Worm (Caenorhabditis elegans) whole organism, early embryonic: ENCODE results near the gene ppt-1.

ENCODE experiments used
- B0310.2 ChIP-seq: sonication (generic microtip); optimal IDR thresholded peaks from 2 replicates; lab custom pipeline; 2016; ENCODE audit warnings: mild to moderate bottlenecking, missing genetic modification characterization, missing compliant biosample characterization
- F13C5.2 ChIP-seq: sonication (generic microtip); optimal IDR thresholded peaks from 2 replicates; lab custom pipeline; 2017; ENCODE audit warnings: mild to moderate bottlenecking, missing genetic modification characterization, inconsistent platforms, missing compliant biosample characterization
- aly-1 ChIP-seq: sonication (generic microtip); optimal IDR thresholded peaks from 2 replicates; lab custom pipeline; 2016; ENCODE audit warnings: missing genetic modification characterization, missing compliant biosample characterization
- ama-1 ChIP-seq: fragments of 150-350 bp; optimal IDR thresholded peaks from 2 replicates; lab custom pipeline; 2014
- ceh-13 ChIP-seq: fragments of 200-800 bp; sonication (Bioruptor generic); optimal IDR thresholded peaks from 2 replicates; lab custom pipeline; 2018; ENCODE audit warnings: mild to moderate bottlenecking, missing genetic modification characterization, missing compliant biosample characterization
- ceh-36 ChIP-seq: sonication (generic microtip); optimal IDR thresholded peaks from 2 replicates; lab custom pipeline; 2016; ENCODE audit warnings: missing genetic modification characterization, inconsistent platforms, missing compliant biosample characterization
- ets-7 ChIP-seq: sonication (generic microtip); optimal IDR thresholded peaks from 2 replicates; lab custom pipeline; 2016; ENCODE audit warnings: missing genotype, missing genetic modification characterization, missing compliant biosample characterization
- flt-1 ChIP-seq: fragments of 200-800 bp; sonication (Bioruptor generic); IDR thresholded peaks from 2 replicates; pipeline ENCODE4 v1.3.6; 2022; ENCODE audit warnings: missing genetic modification characterization, missing compliant biosample characterization
- hmbx-1 ChIP-seq: sonication (generic microtip); optimal IDR thresholded peaks from 2 replicates; lab custom pipeline; 2016; ENCODE audit warnings: mild to moderate bottlenecking, missing genetic modification characterization, missing compliant biosample characterization
- hmg-4 ChIP-seq: fragments of 200-800 bp; sonication (Bioruptor generic); optimal IDR thresholded peaks from 2 replicates; lab custom pipeline; 2018; ENCODE audit warnings: mild to moderate bottlenecking, missing genetic modification characterization, missing compliant biosample characterization
- hnd-1 ChIP-seq: sonication (generic microtip); optimal IDR thresholded peaks from 2 replicates; lab custom pipeline; 2016; ENCODE audit warnings: missing genetic modification characterization, missing compliant biosample characterization
- pes-1 ChIP-seq: fragments of 200-800 bp; sonication (Bioruptor generic); IDR thresholded peaks from 2 replicates; pipeline ENCODE4 v1.3.6; 2022; ENCODE audit warnings: missing genetic modification reagents, missing genetic modification characterization, missing compliant biosample characterization
- scrt-1 ChIP-seq: fragments of 200-800 bp; sonication (Bioruptor generic); IDR thresholded peaks from 2 replicates; pipeline ENCODE4 v1.3.6; 2022; ENCODE audit warnings: missing genetic modification characterization, missing compliant biosample characterization
- sea-1 ChIP-seq: fragments of 200-800 bp; sonication (Bioruptor generic); conservative IDR thresholded peaks from 2 replicates; pipeline ENCODE4 v1.3.6; 2022; ENCODE audit warnings: missing genetic modification characterization, missing compliant biosample characterization
- tbx-11 ChIP-seq: fragments of 200-800 bp; sonication (Bioruptor generic); IDR thresholded peaks from 2 replicates; pipeline ENCODE4 v1.3.6; 2022; ENCODE audit warnings: missing genetic modification characterization, missing compliant biosample characterization
- tbx-37 ChIP-seq: fragments of 200-800 bp; sonication (Bioruptor generic); conservative IDR thresholded peaks from 2 replicates; pipeline ENCODE4 v1.3.6; 2022; ENCODE audit warnings: missing genetic modification reagents, missing genetic modification characterization, missing compliant biosample characterization
- tra-4 ChIP-seq: sonication (generic microtip); optimal IDR thresholded peaks from 2 replicates; lab custom pipeline; 2017; ENCODE audit warnings: missing genetic modification characterization, missing compliant biosample characterization

Gene ppt-1

ce11 chrV:6661658-6662057 is 35.5 kb upstream of the ppt-1 start:
- TF ChIP-seq hmbx-1 = no peak

DNA sequence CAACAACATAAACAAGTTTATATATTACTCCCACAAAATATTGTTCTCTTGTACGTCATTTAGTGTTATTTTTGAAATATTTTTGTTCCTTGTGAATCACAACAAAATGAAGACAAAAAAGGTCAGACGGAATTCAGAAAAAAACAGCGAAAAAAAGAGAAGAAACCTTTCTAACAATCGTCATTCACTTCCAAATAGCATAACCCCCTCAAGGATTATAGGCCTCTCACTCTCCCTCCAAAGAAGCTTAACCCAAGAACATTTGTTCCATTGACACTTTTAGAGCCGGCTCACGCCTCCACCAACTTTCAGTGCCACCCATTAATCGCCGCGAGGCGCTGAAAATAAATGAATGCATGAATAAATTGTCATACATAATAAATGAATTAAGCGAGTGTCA is 33.4 kb upstream of the ppt-1 start:
- TF ChIP-seq F13C5.2 (tag; lab: Kevin White, UChicago) = no peak
- no peak for TF ChIP-seq pes-1
- no peak for TF ChIP-seq aly-1 (tag; lab: Kevin White, UChicago)
- no peak for TF ChIP-seq tbx-37
- TF ChIP-seq hmg-4 = no peak
- no peak for TF ChIP-seq tra-4 (tag; lab: Kevin White, UChicago)
- TF ChIP-seq ets-7 = no peak
- TF ChIP-seq B0310.2 (tag; lab: Kevin White, UChicago) = no peak
- no peak for TF ChIP-seq ama-1
- no peak for TF ChIP-seq flt-1 (GFP tag; lab: Robert Waterston, UW)
- no peak for TF ChIP-seq tbx-11 (GFP tag; lab: Robert Waterston, UW)
- TF ChIP-seq ceh-13 (GFP tag; lab: Kevin White, UChicago) = no peak
- no peak for TF ChIP-seq scrt-1 (GFP tag; lab: Robert Waterston, UW)
- no peak for TF ChIP-seq ceh-36 (tag; lab: Kevin White, UChicago)
- TF ChIP-seq sea-1 (GFP tag; lab: Robert Waterston, UW) = no peak
- no peak for TF ChIP-seq hmbx-1

- peak; percentile 53 for TF ChIP-seq F13C5.2 (tag; lab: Kevin White, UChicago)
- no peak for TF ChIP-seq hmg-4
- peak; percentile 11 for TF ChIP-seq aly-1 (tag; lab: Kevin White, UChicago)
- no peak for TF ChIP-seq hnd-1 (tag; lab: Kevin White, UChicago)
Measured at ce11 chrV:6658765-6659164, 32.6 kb upstream of the ppt-1 start.

- no peak for TF ChIP-seq pes-1
- TF ChIP-seq sea-1 (GFP tag; lab: Robert Waterston, UW) = no peak
- TF ChIP-seq F13C5.2 (tag; lab: Kevin White, UChicago) = no peak
- no peak for TF ChIP-seq tbx-37
- no peak for TF ChIP-seq aly-1 (tag; lab: Kevin White, UChicago)
- TF ChIP-seq ama-1 = no peak
- no peak for TF ChIP-seq tbx-11 (GFP tag; lab: Robert Waterston, UW)
- TF ChIP-seq tra-4 (tag; lab: Kevin White, UChicago) = no peak
- TF ChIP-seq scrt-1 (GFP tag; lab: Robert Waterston, UW) = no peak
Measured at ce11 chrV:6657532-6658259, 31.6 kb upstream of the ppt-1 start.

DNA sequence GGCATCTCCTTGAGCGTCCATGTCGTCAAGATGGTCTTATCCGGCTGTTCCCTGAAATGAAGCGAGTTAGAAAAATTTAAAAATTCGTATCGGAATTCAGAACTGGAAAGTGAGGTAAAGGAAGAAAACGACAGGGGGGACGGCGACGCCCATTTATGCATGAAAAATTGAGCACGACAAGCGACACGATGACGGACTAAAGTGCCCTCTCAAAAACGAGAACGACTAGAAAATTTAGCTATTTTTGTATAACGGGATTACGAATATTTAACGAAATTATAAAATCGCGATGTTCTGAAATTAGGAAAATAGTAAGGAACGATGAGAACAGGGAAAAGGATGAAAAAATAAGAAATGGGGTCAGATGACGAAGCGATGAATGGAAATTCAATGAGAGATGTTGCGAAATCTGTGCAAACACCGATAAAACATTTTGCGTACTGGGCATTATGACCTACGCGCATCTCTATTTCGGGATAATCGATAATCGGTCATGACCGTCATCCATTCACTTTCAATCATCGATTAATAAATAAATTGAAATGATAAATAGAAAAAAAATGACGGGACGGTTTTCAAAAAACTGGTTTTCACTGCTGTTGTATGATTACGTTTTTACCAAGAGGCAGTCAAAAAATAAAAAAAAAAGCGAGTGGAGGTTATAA is 30.4 kb upstream of the ppt-1 start, which contains the start of gene snb-1:
TSS of gene snb-1 (minus strand) at position 51 of the 665 bp plus-strand sequence.
- TF ChIP-seq hmbx-1 = no peak
- TF ChIP-seq ceh-13 (GFP tag; lab: Kevin White, UChicago) = no peak
- no peak for TF ChIP-seq tbx-37
- no peak for TF ChIP-seq ama-1
- no peak for TF ChIP-seq ceh-36 (tag; lab: Kevin White, UChicago)
- no peak for TF ChIP-seq tra-4 (tag; lab: Kevin White, UChicago)
- TF ChIP-seq aly-1 (tag; lab: Kevin White, UChicago) = no peak
- TF ChIP-seq pes-1 = no peak
- TF ChIP-seq scrt-1 (GFP tag; lab: Robert Waterston, UW) = no peak
- TF ChIP-seq sea-1 (GFP tag; lab: Robert Waterston, UW) = no peak
- no peak for TF ChIP-seq hnd-1 (tag; lab: Kevin White, UChicago)
- no peak for TF ChIP-seq tbx-11 (GFP tag; lab: Robert Waterston, UW)
- no peak for TF ChIP-seq hmg-4
- TF ChIP-seq flt-1 (GFP tag; lab: Robert Waterston, UW) = no peak
- TF ChIP-seq ets-7 = no peak

- TF ChIP-seq sea-1 (GFP tag; lab: Robert Waterston, UW) = no peak
- no peak for TF ChIP-seq pes-1
- TF ChIP-seq flt-1 (GFP tag; lab: Robert Waterston, UW) = no peak
- TF ChIP-seq B0310.2 (tag; lab: Kevin White, UChicago) = no peak
- no peak for TF ChIP-seq ceh-13 (GFP tag; lab: Kevin White, UChicago)
- TF ChIP-seq aly-1 (tag; lab: Kevin White, UChicago) = no peak
- no peak for TF ChIP-seq hnd-1 (tag; lab: Kevin White, UChicago)
Measured at ce11 chrV:6655174-6655573, 29.0 kb upstream of the ppt-1 start, which contains the start of gene syx-18. syx-18 (minus strand) TSS chrV:6655449.

DNA sequence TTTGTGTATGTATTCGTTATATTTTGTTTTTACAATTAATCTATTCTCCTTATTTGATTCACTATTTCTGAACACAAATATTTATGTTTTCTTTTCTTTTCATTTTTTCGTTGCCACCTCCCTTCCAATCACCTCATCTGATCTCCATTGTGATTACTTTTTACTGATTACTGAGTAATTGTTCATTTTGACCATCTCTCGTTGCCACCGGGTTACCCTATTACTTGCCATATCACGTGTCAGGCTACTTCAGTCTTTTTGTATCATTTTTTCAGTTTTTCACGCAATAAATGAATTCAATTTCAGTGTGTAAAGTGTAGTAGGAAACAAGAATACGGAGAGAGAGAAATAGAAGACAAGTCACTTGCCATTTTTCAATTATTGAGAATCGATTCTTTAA is 25.9 kb upstream of the ppt-1 start, which contains the start of gene T10H9.8:
TSS of gene T10H9.8 (plus strand) at position 301 of the 400 bp plus-strand sequence.
- TF ChIP-seq pes-1 (no peak), aly-1 (tag; lab: Kevin White, UChicago) (no peak), F13C5.2 (tag; lab: Kevin White, UChicago) (no peak), ets-7 (no peak), ama-1 (no peak), tra-4 (tag; lab: Kevin White, UChicago) (no peak), sea-1 (GFP tag; lab: Robert Waterston, UW) (no peak), hnd-1 (tag; lab: Kevin White, UChicago) (no peak), scrt-1 (GFP tag; lab: Robert Waterston, UW) (no peak), tbx-37 (no peak), hmg-4 (no peak), hmbx-1 (no peak), ceh-13 (GFP tag; lab: Kevin White, UChicago) (no peak), flt-1 (GFP tag; lab: Robert Waterston, UW) (no peak), tbx-11 (GFP tag; lab: Robert Waterston, UW) (no peak), B0310.2 (tag; lab: Kevin White, UChicago) (no peak), ceh-36 (tag; lab: Kevin White, UChicago) (no peak)
